Worm (Caenorhabditis elegans): ENCODE results near the gene nhr-115.

DNA sequence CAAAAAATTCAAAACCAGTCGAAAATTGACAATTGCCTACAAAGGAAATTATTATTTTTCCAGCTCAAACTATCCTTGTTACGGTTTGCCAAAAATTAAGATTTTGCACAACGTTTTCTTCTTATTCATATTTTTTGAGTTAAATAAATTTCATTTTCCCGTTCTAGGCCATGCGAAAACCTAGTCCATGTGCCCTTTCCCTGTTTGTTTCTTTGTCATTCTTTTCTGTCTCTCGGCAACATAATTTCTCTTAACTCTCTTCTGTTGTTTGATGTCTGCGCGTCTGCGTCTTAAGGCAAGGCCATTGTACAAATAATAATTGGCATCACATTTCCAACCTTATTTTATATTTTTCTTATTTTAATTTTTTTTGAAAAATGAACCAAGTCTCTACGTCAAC lies 10.8 kb upstream of the nhr-115 start, which contains the start of gene nhr-228:
- TF ChIP-seq pes-1 (GFP tag; IDR thresholded peaks at IDR 0.05) (no peak), aly-1 (tag; optimal IDR thresholded peaks at IDR 0.05) (no peak), ets-7 (tag; optimal IDR thresholded peaks at IDR 0.05) (no peak), tra-4 (tag; optimal IDR thresholded peaks at IDR 0.05) (no peak), hmg-4 (GFP tag; optimal IDR thresholded peaks at IDR 0.05) (no peak), flt-1 (GFP tag; IDR thresholded peaks at IDR 0.05) (no peak)
